Worm (Caenorhabditis elegans): ENCODE measurements around the gene F28E10.4.

- TF ChIP-seq nfya-1 (tag; optimal IDR thresholded peaks at IDR 0.05; ENCODE audit: borderline replicate concordance, insufficient read depth) (no peak), gei-17 (GFP tag; optimal IDR thresholded peaks at IDR 0.05) (no peak), ZK185.1 (tag; optimal IDR thresholded peaks at IDR 0.05; ENCODE audit: poor library complexity, severe bottlenecking) (no peak), snpc-4 (GFP tag; optimal IDR thresholded peaks at IDR 0.05) (no peak), snpc-4 (tag; optimal IDR thresholded peaks at IDR 0.05) (no peak), ztf-6 (GFP tag; IDR thresholded peaks at IDR 0.05) (no peak), C06A6.2 (GFP tag; conservative IDR thresholded peaks at IDR 0.05) (no peak)
These were observed 12.2 kb upstream of the F28E10.4 start for ce11 chrIV:4579472-4579871.

Data from whole organism, young adult.